Worm (Caenorhabditis elegans) whole organism, L1 larva: Measurements from ENCODE around the gene mca-1.

Experiments used
- C16A3.4 ChIP-seq: fragments of 150-350 bp; optimal IDR thresholded peaks from 2 replicates; lab custom pipeline; 2014; ENCODE audit warnings: missing biosample characterization, missing genetic modification characterization
- F16B12.6 ChIP-seq: fragments of 150-350 bp; optimal IDR thresholded peaks from 2 replicates; lab custom pipeline; 2014; ENCODE audit warnings: missing biosample characterization, missing genetic modification characterization
- Y116A8C.19 ChIP-seq: sonication (generic microtip); optimal IDR thresholded peaks from 2 replicates; lab custom pipeline; 2016; ENCODE audit warnings: missing compliant biosample characterization, missing genetic modification characterization, borderline replicate concordance
- alr-1 ChIP-seq: fragments of 200-800 bp; sonication (Bioruptor generic); optimal IDR thresholded peaks from 2 replicates; lab custom pipeline; 2018; ENCODE audit warnings: borderline replicate concordance, mild to moderate bottlenecking, missing genetic modification characterization, missing compliant biosample characterization
- aly-2 ChIP-seq: fragments of 150-350 bp; optimal IDR thresholded peaks from 2 replicates; lab custom pipeline; 2014; ENCODE audit warnings: missing biosample characterization, missing genetic modification characterization
- blmp-1 ChIP-seq: fragments of 150-350 bp; optimal IDR thresholded peaks from 2 replicates; lab custom pipeline; 2014; ENCODE audit warnings: missing biosample characterization, missing genetic modification characterization
- ceh-8 ChIP-seq: fragments of 200-800 bp; sonication (Bioruptor generic); optimal IDR thresholded peaks from 2 replicates; lab custom pipeline; 2018; ENCODE audit warnings: mild to moderate bottlenecking, missing genetic modification characterization, moderate library complexity, missing compliant biosample characterization
- ceh-88 ChIP-seq: fragments of 200-800 bp; sonication (Bioruptor generic); IDR thresholded peaks from 2 replicates; pipeline ENCODE4 v1.3.6; 2022; ENCODE audit warnings: missing genetic modification characterization, missing compliant biosample characterization
- ceh-90 ChIP-seq: sonication (generic microtip); optimal IDR thresholded peaks from 2 replicates; lab custom pipeline; 2016; ENCODE audit warnings: missing genetic modification characterization, missing compliant biosample characterization
- dpl-1 ChIP-seq, 3 experiments: fragments of 150-350 bp in 2 of 3; sonication (generic microtip) in 1 of 3; optimal IDR thresholded peaks; 2 replicates each; lab custom pipeline; 2014 to 2017; ENCODE audit warnings: missing biosample characterization in 3 of 3, missing genetic modification characterization in 3 of 3, missing genetic modification reagents in 3 of 3
- dsc-1 ChIP-seq: sonication (generic microtip); optimal IDR thresholded peaks from 2 replicates; lab custom pipeline; 2016; ENCODE audit warnings: mild to moderate bottlenecking, missing genetic modification characterization, missing compliant biosample characterization
- efl-1 ChIP-seq, 4 experiments: fragments of 150-350 bp; optimal IDR thresholded peaks in 3 of 4; peaks in 1 of 4; 1 replicate in 1 of 4; 2 replicates in 3 of 4; lab custom pipeline; 2014; ENCODE audit warnings: missing biosample characterization in 2 of 4, missing genetic modification characterization in 2 of 4, missing genetic modification reagents in 2 of 4
- efl-3 ChIP-seq: fragments of 200-800 bp; sonication (Bioruptor generic); optimal IDR thresholded peaks from 2 replicates; lab custom pipeline; 2018; ENCODE audit warnings: mild to moderate bottlenecking, missing genetic modification characterization, missing compliant biosample characterization
- egl-13 ChIP-seq: sonication (generic microtip); optimal IDR thresholded peaks from 2 replicates; lab custom pipeline; 2016; ENCODE audit warnings: missing genotype, missing genetic modification reagents, missing genetic modification characterization, missing compliant biosample characterization
- egl-27 ChIP-seq, 2 experiments: fragments of 150-350 bp in 1 of 2; sonication (generic microtip); optimal IDR thresholded peaks; 3 replicates each; lab custom pipeline; 2017 to 2018; ENCODE audit warnings: missing biosample characterization in 2 of 2, missing genetic modification characterization in 2 of 2, missing genetic modification reagents in 2 of 2
- ets-5 ChIP-seq: fragments of 200-800 bp; sonication (Bioruptor generic); IDR thresholded peaks from 2 replicates; pipeline ENCODE4 v1.3.6; 2022; ENCODE audit warnings: missing genetic modification characterization, missing compliant biosample characterization
- fos-1 ChIP-seq: fragments of 150-350 bp; optimal IDR thresholded peaks from 2 replicates; lab custom pipeline; 2014; ENCODE audit warnings: missing biosample characterization, missing genetic modification characterization
- hlh-17 ChIP-seq: fragments of 200-800 bp; sonication (Bioruptor generic); optimal IDR thresholded peaks from 2 replicates; lab custom pipeline; 2018; ENCODE audit warnings: missing genetic modification characterization, mild to moderate bottlenecking, missing compliant biosample characterization, moderate library complexity, borderline replicate concordance
- hpl-2 ChIP-seq: fragments of 150-350 bp; optimal IDR thresholded peaks from 2 replicates; lab custom pipeline; 2014; ENCODE audit warnings: missing biosample characterization, missing genetic modification reagents, missing genetic modification characterization
- jun-1 ChIP-seq: fragments of 150-350 bp; optimal IDR thresholded peaks from 2 replicates; lab custom pipeline; 2014; ENCODE audit warnings: missing biosample characterization, missing genetic modification reagents, missing genetic modification characterization
- lin-13 ChIP-seq: fragments of 150-350 bp; optimal IDR thresholded peaks from 2 replicates; lab custom pipeline; 2014; ENCODE audit warnings: missing biosample characterization, missing genetic modification reagents, missing genetic modification characterization
- lin-14 ChIP-seq: fragments of 200-800 bp; sonication (Bioruptor generic); optimal IDR thresholded peaks from 2 replicates; lab custom pipeline; 2018; ENCODE audit warnings: mild to moderate bottlenecking, missing genetic modification characterization, moderate library complexity, missing compliant biosample characterization
- lin-15B ChIP-seq: fragments of 150-350 bp; sonication (generic microtip); optimal IDR thresholded peaks from 3 replicates; lab custom pipeline; 2014; ENCODE audit warnings: missing biosample characterization, missing genetic modification characterization
- lin-35 ChIP-seq, 2 experiments: fragments of 150-350 bp; optimal IDR thresholded peaks; 2 replicates each; lab custom pipeline; 2014; ENCODE audit warnings: missing biosample characterization in 2 of 2, missing genetic modification characterization in 2 of 2, missing genetic modification reagents in 2 of 2
- lin-39 ChIP-seq: fragments of 150-350 bp; optimal IDR thresholded peaks from 2 replicates; lab custom pipeline; 2014; ENCODE audit warnings: missing biosample characterization, missing genetic modification reagents, missing genetic modification characterization
- lir-3 ChIP-seq: sonication (generic microtip); optimal IDR thresholded peaks from 2 replicates; lab custom pipeline; 2016; ENCODE audit warnings: mild to moderate bottlenecking, missing genetic modification characterization, moderate library complexity, missing compliant biosample characterization; ENCODE audit not compliant: poor library complexity
- lsy-2 ChIP-seq, 2 experiments: fragments of 150-350 bp; optimal IDR thresholded peaks; 2 replicates each; lab custom pipeline; 2014; ENCODE audit warnings: missing biosample characterization in 2 of 2, missing genetic modification characterization in 2 of 2
- mef-2 ChIP-seq: fragments of 150-350 bp; optimal IDR thresholded peaks from 2 replicates; lab custom pipeline; 2014; ENCODE audit warnings: missing biosample characterization, missing genetic modification characterization
- mep-1 ChIP-seq: fragments of 150-350 bp; optimal IDR thresholded peaks from 2 replicates; lab custom pipeline; 2014; ENCODE audit warnings: missing biosample characterization, missing genetic modification characterization
- nhr-12 ChIP-seq: sonication (generic microtip); optimal IDR thresholded peaks from 2 replicates; lab custom pipeline; 2017; ENCODE audit warnings: missing biosample characterization, missing genetic modification characterization
- nhr-237 ChIP-seq: fragments of 150-350 bp; optimal IDR thresholded peaks from 2 replicates; lab custom pipeline; 2014; ENCODE audit warnings: missing biosample characterization, missing genetic modification characterization
- nhr-28 ChIP-seq: fragments of 150-350 bp; optimal IDR thresholded peaks from 2 replicates; lab custom pipeline; 2014; ENCODE audit warnings: missing biosample characterization, missing genetic modification characterization
- nhr-71 ChIP-seq: sonication (generic microtip); optimal IDR thresholded peaks from 2 replicates; lab custom pipeline; 2016; ENCODE audit warnings: mild to moderate bottlenecking, missing genetic modification characterization, moderate library complexity, missing compliant biosample characterization
- nhr-77 ChIP-seq: fragments of 150-350 bp; optimal IDR thresholded peaks from 2 replicates; lab custom pipeline; 2014; ENCODE audit warnings: missing biosample characterization, missing genetic modification characterization
- nhr-84 ChIP-seq: sonication (generic microtip); optimal IDR thresholded peaks from 2 replicates; lab custom pipeline; 2017; ENCODE audit warnings: missing biosample characterization, missing genetic modification characterization
- nhr-85 ChIP-seq: sonication (generic microtip); peaks from one replicate; lab custom pipeline; 2016; ENCODE audit warnings: missing genetic modification characterization, inconsistent platforms, missing compliant biosample characterization
- nhr-90 ChIP-seq: sonication (generic microtip); optimal IDR thresholded peaks from 2 replicates; lab custom pipeline; 2016; ENCODE audit warnings: mild to moderate bottlenecking, missing genetic modification characterization, missing compliant biosample characterization; ENCODE audit not compliant: poor library complexity
- pag-3 ChIP-seq: sonication (generic microtip); optimal IDR thresholded peaks from 2 replicates; lab custom pipeline; 2017; ENCODE audit warnings: missing genetic modification characterization, mild to moderate bottlenecking, missing compliant biosample characterization, antibody characterized with exemption, borderline replicate concordance; ENCODE audit not compliant: insufficient read depth
- pqm-1 ChIP-seq: sonication (generic microtip); optimal IDR thresholded peaks from 3 replicates; lab custom pipeline; 2017; ENCODE audit warnings: missing biosample characterization, missing genetic modification characterization
- rnt-1 ChIP-seq: sonication (generic microtip); optimal IDR thresholded peaks from 2 replicates; lab custom pipeline; 2016; ENCODE audit warnings: mild to moderate bottlenecking, missing genetic modification characterization, moderate library complexity, missing compliant biosample characterization
- tbx-2 ChIP-seq: sonication (generic microtip); optimal IDR thresholded peaks from 2 replicates; lab custom pipeline; 2016; ENCODE audit warnings: missing genetic modification characterization, missing compliant biosample characterization
- unc-130 ChIP-seq: fragments of 150-350 bp; optimal IDR thresholded peaks from 2 replicates; lab custom pipeline; 2017; ENCODE audit warnings: missing biosample characterization, missing genetic modification characterization, inconsistent platforms
- unc-62 ChIP-seq: fragments of 150-350 bp; optimal IDR thresholded peaks from 2 replicates; lab custom pipeline; 2014; ENCODE audit warnings: missing biosample characterization, missing genetic modification reagents, missing genetic modification characterization
- zag-1 ChIP-seq: fragments of 150-350 bp; optimal IDR thresholded peaks from 2 replicates; lab custom pipeline; 2014; ENCODE audit warnings: missing biosample characterization, missing genetic modification characterization
- zip-4 ChIP-seq: fragments of 200-800 bp; sonication (Bioruptor generic); optimal IDR thresholded peaks from 2 replicates; lab custom pipeline; 2018; ENCODE audit warnings: mild to moderate bottlenecking, missing genetic modification characterization, moderate library complexity, missing compliant biosample characterization
- ztf-11 ChIP-seq, 2 experiments: sonication (generic microtip); optimal IDR thresholded peaks; 2 replicates each; lab custom pipeline; 2016 to 2017; ENCODE audit warnings: missing genetic modification characterization in 2 of 2, missing biosample characterization in 1 of 2, missing compliant biosample characterization in 1 of 2

The mca-1 gene

DNA sequence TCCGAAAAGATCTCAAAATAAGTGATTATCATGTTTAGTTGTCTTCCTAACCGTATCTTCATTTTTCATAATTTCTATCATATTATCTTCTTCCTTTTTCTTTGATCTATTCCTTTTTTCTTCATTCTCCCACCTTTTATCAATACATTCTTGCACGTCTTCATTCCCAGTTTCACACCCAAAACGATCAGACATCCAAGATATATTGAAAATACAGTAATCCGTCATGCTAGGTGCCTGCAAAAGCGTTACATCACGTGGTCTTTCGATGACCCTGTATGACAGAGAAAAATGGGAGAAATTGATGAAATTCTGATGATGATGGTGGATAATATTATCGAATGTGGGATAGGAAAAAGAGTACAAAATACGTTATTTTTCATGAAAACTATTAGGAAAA is 37.7 kb upstream of the mca-1 start (continued):
- TF ChIP-seq efl-1 (optimal IDR thresholded peaks at IDR 0.05; lab: Kevin White, UChicago) (no peak), efl-1 (GFP tag; optimal IDR thresholded peaks at IDR 0.05 in 1 of 2; lab: Kevin White, UChicago) (no peak), pag-3 (no peak), egl-13 (no peak), nhr-85 (tag; lab: Kevin White, UChicago) (peak; percentile 96), Y116A8C.19 (tag; lab: Kevin White, UChicago) (no peak), hpl-2 (GFP tag; lab: Kevin White, UChicago) (no peak), nhr-77 (no peak), mef-2 (no peak), nhr-12 (tag; lab: Kevin White, UChicago) (no peak), fos-1 (tag; lab: Kevin White, UChicago) (no peak), ceh-88 (GFP tag; lab: Robert Waterston, UW) (no peak), mep-1 (tag; lab: Kevin White, UChicago) (peak; percentile 43), dpl-1 (GFP tag; optimal IDR thresholded peaks at IDR 0.05; lab: Kevin White, UChicago) (peak in 1 of 3 experiments; percentile 21), lir-3 (tag; lab: Kevin White, UChicago) (no peak), C16A3.4 (tag; lab: Kevin White, UChicago) (peak; percentile 22), nhr-28 (no peak), unc-62 (GFP tag; lab: Kevin White, UChicago) (no peak), egl-27 (tag; optimal IDR thresholded peaks at IDR 0.05; lab: Kevin White, UChicago) (no peak), rnt-1 (tag; lab: Kevin White, UChicago) (no peak), dsc-1 (tag; lab: Kevin White, UChicago) (no peak), blmp-1 (tag; lab: Kevin White, UChicago) (peak; percentile 90), ceh-8 (GFP tag; lab: Kevin White, UChicago) (no peak), lin-39 (no peak), hlh-17 (GFP tag; lab: Kevin White, UChicago) (no peak), ceh-90 (no peak), nhr-90 (peak; percentile 77), zag-1 (no peak), unc-130 (no peak), pqm-1 (no peak), ets-5 (no peak), nhr-71 (tag; lab: Kevin White, UChicago) (peak; percentile 83), nhr-84 (no peak), alr-1 (tag; lab: Kevin White, UChicago) (no peak), lin-15B (tag; lab: Kevin White, UChicago) (no peak), lsy-2 (tag; optimal IDR thresholded peaks at IDR 0.05; lab: Kevin White, UChicago) (peak; percentile 69 to 82), lin-13 (GFP tag; lab: Kevin White, UChicago) (no peak), nhr-237 (tag; lab: Kevin White, UChicago) (no peak), lin-14 (GFP tag; lab: Kevin White, UChicago) (peak; percentile 73), tbx-2 (peak; percentile 35), ztf-11 (tag; optimal IDR thresholded peaks at IDR 0.05; lab: Kevin White, UChicago) (no peak), lin-35 (GFP tag; optimal IDR thresholded peaks at IDR 0.05; lab: Kevin White, UChicago) (peak in 1 of 2 experiments; percentile 63), efl-3 (GFP tag; lab: Kevin White, UChicago) (peak; percentile 32), aly-2 (tag; lab: Kevin White, UChicago) (no peak), jun-1 (tag; lab: Kevin White, UChicago) (no peak), zip-4 (GFP tag; lab: Kevin White, UChicago) (no peak), F16B12.6 (tag; lab: Kevin White, UChicago) (no peak)
- TF ChIP-seq, all 84 proteins: peak for 21
